Fruit fly (Drosophila melanogaster) whole organism, larva: ENCODE data around the gene MSBP.

Experiments used
- noc ChIP-seq: fragments of 200-800 bp; sonication (Bioruptor generic); optimal IDR thresholded peaks from 3 replicates; lab custom pipeline; 2019; ENCODE audit warnings: missing biosample characterization, mild to moderate bottlenecking, missing genetic modification characterization, moderate library complexity

Gene MSBP

DNA sequence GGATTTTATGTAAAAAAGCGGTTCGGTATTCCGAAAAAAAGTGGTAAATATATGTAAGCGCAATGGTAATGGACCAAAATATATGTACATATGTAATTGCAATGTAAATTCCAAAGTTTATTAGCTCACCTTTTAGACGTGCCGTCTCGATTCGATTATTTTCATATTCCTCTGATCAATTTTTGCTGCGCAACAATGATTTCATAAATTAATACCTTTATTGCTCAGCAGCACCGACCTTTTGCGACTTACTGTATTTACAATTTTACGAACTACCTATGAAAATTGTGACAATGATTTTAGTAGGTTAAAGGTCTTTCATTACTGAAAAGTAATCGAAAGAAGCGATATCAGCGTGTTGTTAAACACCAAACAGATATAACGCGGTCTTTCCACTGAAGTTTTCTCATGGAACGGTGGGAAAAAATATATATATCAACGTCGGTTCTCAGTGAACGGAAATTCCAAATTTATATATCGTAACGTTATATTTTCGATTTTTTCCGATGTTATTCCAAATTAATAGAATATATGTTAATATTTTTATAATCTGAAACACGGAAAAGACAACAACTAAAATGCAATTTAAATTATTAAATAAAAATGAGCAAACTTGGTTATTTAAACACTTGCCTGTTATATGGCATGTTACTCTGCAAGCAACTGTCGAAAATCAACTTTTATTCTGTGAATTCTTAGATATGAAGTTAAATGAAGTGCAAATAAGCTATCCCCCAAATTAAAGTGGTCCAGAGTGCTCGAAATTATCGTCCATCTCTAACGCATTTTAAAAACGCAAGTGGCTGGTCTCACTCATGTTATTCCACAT is at the start of gene MSBP, which contains the start of gene CG15916:
Gene MSBP, minus strand, starts transcription at position 330 of the 829 bp plus-strand sequence.
Gene CG15916, plus strand, starts transcription at position 810 of the 829 bp plus-strand sequence.
- no peak for TF ChIP-seq noc (tag; lab: Kevin White, UChicago)

DNA sequence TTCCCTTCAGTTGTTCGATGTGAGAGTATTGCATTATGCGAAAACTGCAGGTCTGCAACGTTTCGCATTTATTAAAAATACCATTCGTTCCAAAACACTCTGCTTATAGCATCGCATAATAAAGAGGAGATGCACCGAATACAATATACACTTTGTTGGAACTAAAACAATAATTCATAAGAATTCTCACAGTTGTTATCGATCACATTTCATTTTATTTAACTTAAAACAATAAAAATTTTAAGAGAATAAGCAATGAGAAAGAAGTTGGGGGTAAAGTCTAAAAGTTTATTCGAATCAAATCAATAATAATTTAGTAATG is 44.3 kb upstream of the MSBP start:
- TF ChIP-seq noc (tag; lab: Kevin White, UChicago): no peak

DNA sequence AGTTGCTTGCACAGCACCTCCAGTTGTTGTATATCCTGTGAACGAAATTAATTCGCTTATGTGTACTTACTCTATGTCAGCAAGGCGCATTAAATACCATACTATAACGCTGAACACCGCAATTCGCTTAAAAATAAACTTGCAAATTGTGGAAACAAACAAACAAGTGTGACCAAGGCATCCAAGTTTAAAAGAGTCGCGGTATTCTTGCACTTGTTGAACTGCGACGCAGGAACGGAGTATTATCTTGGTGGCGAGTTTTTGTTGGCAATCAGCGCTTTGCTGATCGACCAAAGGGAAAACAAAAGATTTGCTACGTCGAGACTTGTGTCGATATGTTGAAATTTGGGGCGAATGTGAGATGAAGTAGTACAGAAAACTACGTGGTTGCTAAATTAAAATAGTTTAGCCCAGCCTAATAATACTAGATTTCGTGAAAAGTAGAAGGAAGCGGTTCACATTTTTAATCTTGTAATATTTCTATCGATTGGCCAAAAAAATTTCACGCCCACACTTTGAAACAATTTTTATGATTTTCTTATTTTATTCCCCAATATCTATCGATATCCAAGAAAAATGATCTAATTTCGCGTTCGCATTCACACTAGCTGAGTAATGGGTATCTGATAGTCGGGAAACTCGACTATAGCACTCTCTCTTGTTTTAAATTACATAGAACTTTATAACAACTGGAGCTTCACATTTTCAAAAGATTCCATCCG is 43.8 kb upstream of the MSBP start, which contains the start of gene Ranbp16:
Gene Ranbp16, minus strand, starts transcription at position 364 of the 722 bp plus-strand sequence.
- TF ChIP-seq noc (tag; lab: Kevin White, UChicago): no peak

DNA sequence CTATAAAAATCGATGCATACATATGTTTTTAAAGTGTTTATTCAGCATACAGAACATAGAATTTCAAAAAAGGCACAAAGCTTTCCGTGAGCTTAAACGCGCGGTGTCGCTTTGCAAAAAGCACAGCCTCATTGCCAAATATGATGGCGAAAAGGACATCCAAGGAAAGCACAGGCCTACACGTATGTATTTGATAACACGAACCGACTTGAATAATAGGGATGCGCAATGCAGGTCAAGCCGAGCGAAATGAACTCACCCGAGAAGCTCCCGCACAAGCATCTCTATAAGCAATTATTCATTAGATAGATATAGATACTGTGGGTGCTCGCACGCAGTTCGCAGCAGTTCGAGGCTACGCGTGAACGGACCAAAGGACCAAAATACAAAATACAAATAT is 34.9 kb upstream of the MSBP start, which contains the start of gene Lcch3:
Gene Lcch3, plus strand, starts transcription at position 301 of the 400 bp plus-strand sequence.
- no peak for TF ChIP-seq noc (tag; lab: Kevin White, UChicago)

DNA sequence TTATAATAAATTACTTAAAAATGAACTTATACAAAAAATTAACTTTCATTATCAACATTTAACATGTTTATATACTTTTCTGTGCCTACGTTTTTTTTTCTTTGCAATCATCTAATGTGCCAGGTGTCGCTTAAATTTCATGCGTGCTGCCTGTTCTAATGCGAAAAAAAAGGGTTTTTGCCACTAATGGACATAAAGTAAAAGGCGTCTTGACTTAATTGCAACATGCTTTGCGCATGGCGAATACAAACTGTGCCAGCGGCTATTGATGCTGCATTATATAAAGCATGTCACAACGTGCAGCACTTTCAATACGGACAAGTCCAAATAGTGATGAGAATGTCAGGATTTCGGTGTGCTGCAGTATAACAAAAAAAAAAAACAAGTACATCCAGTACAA is 31.7 kb upstream of the MSBP start, which contains the start of gene CG8916:
Gene CG8916, plus strand, starts transcription at position 301 of the 400 bp plus-strand sequence.
- no peak for TF ChIP-seq noc (tag; lab: Kevin White, UChicago)

DNA sequence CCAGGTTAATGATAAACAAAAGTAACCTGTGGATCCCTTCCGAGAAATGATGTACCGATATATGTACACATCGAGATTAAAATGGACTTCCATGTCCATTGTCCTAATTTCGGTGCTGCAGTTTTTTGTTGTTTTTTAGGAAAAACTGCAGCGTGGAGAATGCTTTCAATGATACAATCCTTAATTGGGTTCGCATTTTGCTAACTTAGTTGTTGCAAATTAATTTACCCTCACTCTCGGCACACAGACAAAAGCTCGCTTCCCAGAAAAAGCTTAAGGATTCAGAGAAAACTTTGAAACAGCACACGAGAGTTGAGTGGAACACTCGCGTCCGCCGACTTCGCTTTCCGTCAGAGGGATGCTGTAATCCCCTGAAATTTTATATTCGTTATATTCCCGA is 20.7 kb upstream of the MSBP start, which contains the start of gene Lrp4:
Gene Lrp4, plus strand, starts transcription at position 301 of the 400 bp plus-strand sequence.
- TF ChIP-seq noc (tag; lab: Kevin White, UChicago): no peak

DNA sequence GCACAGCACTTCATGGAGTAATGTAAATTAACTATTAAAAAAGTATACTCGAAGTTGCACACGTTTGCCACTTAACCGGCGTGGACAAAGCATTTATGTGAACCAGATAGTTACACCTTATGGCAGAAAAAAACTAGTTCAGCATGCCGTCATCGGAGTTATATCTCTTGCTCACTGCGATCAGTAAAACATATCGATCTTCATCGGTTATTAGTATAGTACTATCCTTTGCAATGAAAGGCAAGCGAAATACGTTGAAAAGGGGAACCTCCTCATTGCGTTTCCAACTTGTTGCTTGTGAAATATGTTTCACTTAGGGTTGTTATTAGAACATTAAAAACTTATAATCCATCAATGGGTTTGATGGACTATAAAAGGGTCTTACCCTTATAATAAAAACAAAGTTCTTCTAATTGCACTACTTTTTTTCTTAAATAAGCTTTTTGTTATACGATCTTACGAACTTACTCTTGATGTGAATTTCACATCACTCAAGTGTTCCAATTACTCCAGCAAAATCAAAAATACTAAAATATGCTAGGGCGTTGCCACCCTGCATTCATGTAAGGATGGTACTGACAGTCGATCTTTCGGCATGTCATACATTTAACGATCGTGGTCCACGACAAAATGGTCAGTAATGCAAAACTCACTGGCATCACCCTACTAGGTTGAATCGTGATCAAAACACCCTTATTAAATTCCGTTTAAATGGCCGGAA is 19.8 kb upstream of the MSBP start, which contains the start of gene CycD:
Gene CycD, minus strand, starts transcription at position 113 of the 721 bp plus-strand sequence.
- TF ChIP-seq noc (tag; lab: Kevin White, UChicago): no peak

DNA sequence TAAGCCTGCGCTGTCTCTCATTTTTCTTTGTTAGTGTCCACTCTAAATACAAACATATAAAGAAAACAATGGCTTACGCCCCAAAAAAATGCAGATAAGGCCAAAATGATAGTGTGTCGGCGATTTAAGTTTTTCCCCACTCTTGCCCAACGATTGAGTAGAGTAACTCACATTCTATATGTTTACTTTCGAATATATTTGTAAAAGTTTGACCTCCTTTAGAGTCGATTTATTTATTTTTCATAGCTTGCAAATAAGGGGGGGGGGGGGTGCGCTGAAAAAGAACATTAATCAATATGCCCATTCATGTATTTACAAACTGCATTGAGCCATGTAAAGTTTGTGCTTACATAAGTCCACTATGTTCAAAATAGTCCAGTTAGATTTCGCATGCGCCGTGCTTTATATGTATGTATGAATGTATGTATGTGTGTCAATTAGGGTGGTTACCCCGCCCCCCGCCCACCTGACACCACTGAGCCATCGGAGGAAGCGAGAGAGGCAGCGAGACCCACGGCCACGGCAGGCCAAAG is 3.9 kb upstream of the MSBP start:
- no peak for TF ChIP-seq noc (tag; lab: Kevin White, UChicago)

DNA sequence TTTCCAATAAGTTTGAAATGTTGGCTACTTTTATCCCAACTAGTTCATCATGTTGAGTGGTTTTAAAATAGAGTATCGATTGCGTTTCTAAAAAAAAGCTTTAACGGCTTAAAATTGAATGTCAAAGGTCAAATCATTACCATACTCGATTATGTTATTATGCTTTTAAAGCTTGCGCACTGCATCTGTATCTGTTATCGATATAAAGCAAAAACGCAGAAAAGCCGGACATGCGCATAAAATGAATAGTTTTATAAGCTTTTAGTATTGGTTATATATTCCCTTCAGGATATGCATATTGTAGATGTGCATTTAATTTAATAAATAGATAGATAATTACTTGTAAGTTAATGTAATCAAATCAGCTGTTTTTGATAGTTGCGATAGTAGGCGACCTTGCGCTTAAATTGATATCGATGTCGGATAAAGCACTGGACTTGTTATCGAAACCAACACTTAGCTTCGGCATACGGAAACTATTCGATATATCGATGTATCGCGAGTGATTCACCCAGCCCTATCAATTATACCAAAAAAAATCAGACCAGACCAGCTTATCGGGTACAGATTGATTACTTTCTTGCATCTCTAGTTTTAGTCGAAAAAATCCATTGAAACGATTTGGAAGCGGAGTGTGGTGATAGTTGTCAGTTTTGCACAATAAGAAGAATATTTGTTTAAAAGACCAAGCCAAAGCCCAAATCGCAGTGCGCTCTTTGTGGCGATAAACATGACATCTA is 1.9 kb upstream of the MSBP start, which contains the start of gene shi:
Gene shi, plus strand, starts transcription at position 511 of the 740 bp plus-strand sequence.
- TF ChIP-seq noc (tag; lab: Kevin White, UChicago): no peak

DNA sequence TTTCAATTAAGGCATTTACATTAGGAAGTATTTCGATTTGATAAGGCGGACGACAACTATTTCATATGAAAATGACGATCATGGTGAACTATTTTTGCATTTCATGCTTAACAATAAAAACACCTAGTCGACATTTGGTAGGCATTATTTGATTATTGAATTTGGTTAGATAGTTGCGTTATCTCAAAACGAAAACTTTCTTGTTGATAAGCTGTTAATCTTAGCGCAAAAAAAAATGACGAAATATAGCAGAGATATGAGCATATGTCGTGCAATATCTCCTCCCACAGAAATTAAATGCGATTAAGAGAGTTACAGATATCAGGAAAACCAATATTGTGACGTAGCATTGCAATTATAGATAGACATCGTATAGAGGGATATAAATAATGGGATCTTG is 1.1 kb downstream of the MSBP start:
- TF ChIP-seq noc (tag; lab: Kevin White, UChicago): no peak

DNA sequence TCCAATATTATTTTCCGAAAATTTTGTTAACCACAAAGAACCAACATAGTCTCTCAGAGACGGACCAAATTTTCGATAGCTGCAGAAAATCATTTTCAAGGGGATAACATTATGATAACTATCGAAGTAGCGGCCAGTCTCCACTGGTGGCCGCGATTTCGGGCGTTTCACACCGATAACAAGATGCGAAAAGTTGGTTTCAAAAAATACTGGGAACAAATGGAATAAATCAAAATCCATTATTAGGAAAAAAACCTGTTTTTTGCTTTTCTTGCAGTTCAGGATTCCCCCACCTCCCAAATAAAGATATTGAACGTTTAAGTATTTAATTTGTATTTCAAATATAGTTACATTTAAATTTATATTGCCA is 2.7 kb downstream of the MSBP start, which contains the start of gene tay:
Gene tay, minus strand, starts transcription at position 65 of the 370 bp plus-strand sequence.
- no peak for TF ChIP-seq noc (tag; lab: Kevin White, UChicago)

DNA sequence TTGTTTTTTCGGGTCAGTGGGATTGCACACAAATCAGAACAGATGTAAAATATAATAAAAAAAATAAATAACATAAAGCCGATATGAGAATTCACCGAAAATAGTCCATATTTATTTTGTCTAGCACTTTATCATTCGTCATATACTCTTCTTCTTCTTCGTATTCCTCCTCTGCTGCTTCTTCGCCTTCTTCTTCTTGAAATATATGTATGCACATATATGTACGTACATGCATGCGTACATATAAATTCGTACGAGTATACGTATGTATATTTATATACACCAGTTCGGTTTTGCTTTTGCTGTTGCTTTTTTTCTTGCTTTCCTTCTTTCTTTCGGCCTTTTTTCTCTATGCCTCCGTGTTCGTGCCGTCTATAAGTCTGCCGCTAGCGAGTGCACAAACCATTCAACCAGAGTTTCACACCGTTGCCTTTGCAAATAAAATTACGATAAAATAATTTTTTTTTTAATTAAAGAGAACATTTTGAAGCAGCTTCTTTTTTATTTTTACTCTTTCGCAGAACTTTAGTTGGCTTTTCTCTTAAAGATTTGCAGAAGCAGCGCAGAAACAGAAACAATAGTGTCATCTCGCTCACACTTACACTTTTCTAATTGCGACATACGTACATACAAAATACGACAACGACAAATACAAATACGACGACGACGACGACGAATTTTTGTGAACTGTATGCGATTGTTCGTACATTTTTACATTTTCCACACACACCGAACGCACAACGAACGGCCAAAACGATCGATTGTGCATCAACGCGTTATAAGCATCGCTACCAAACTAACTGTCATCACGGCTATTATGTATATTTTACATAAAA is 3.3 kb downstream of the MSBP start:
- TF ChIP-seq noc (tag; lab: Kevin White, UChicago): no peak

DNA sequence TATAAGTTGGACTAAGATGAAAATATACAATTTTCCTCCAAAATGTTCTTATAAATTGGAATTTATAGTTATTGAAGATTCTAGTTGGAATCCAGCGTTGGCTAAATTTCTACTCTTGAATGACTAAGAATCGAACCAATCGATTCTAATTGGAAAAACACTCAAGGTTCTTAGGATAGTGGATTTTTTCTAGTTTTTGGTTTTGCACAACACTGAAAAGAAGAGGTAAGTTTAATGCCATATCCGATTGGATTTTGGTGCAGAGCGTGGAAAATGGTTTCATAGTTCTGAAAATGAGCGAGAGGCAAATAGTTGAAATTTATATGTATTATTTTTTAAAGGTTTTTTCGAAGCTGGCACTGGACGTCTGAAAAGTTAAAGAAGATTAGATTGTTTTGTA is 14.3 kb downstream of the MSBP start:
- no peak for TF ChIP-seq noc (tag; lab: Kevin White, UChicago)

DNA sequence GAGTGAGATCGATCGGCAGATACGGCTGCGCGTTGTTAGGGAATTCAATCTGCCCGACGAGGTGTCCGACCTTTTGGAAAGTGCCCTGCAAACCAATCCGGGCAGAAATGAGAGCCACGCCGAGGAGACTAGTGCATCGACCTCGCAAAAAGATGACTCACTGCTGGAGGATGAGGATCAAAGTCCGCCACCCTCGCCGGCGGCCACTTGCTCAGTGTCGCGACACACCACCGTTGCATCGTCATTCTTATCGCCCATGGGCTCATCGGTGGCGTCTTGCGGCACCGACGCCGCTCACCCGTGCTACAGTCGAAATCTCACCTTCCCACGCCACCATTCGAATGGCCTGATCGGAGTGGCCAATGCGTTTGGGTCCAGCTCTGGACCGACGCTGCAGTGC is 15.5 kb downstream of the MSBP start:
- TF ChIP-seq noc (tag; lab: Kevin White, UChicago): no peak
